Worm (Caenorhabditis elegans) whole organism, mixed stage, embryonic: ENCODE measurements around the gene Y1A5A.1.

Experiments
- M03D4.4 ChIP-seq: sonication (generic microtip); optimal IDR thresholded peaks from 2 replicates; lab custom pipeline; 2017; ENCODE audit warnings: mild to moderate bottlenecking, missing genetic modification characterization, missing compliant biosample characterization
- bed-3 ChIP-seq: fragments of 200-800 bp; sonication (Bioruptor generic); optimal IDR thresholded peaks from 3 replicates; lab custom pipeline; 2018; ENCODE audit warnings: mild to moderate bottlenecking, missing genetic modification characterization, moderate library complexity, missing compliant biosample characterization
- blmp-1 ChIP-seq: fragments of 150-350 bp; optimal IDR thresholded peaks from 2 replicates; lab custom pipeline; 2014; ENCODE audit warnings: missing biosample characterization, missing genetic modification characterization
- ceh-39 ChIP-seq: fragments of 150-350 bp; optimal IDR thresholded peaks from 2 replicates; lab custom pipeline; 2014; ENCODE audit warnings: missing biosample characterization, missing genetic modification characterization
- ceh-83 ChIP-seq: fragments of 200-800 bp; sonication (Bioruptor generic); optimal IDR thresholded peaks from 2 replicates; lab custom pipeline; 2018; ENCODE audit warnings: mild to moderate bottlenecking, missing genetic modification characterization, missing compliant biosample characterization
- ces-1 ChIP-seq: fragments of 150-350 bp; optimal IDR thresholded peaks from 2 replicates; lab custom pipeline; 2014; ENCODE audit warnings: missing biosample characterization, missing genetic modification reagents, missing genetic modification characterization
- cnd-1 ChIP-seq: fragments of 200-800 bp; sonication (Bioruptor generic); optimal IDR thresholded peaks from 2 replicates; lab custom pipeline; 2018; ENCODE audit warnings: mild to moderate bottlenecking, missing genetic modification characterization, missing compliant biosample characterization
- drap-1 ChIP-seq: fragments of 200-800 bp; sonication (Bioruptor generic); optimal IDR thresholded peaks from 3 replicates; lab custom pipeline; 2018; ENCODE audit warnings: mild to moderate bottlenecking, missing genetic modification characterization, missing compliant biosample characterization
- elt-1 ChIP-seq: sonication (generic microtip); optimal IDR thresholded peaks from 2 replicates; lab custom pipeline; 2017; ENCODE audit warnings: missing genetic modification characterization, mild to moderate bottlenecking, missing compliant biosample characterization, antibody characterized with exemption, moderate library complexity, borderline replicate concordance; ENCODE audit not compliant: insufficient read depth
- flh-1 ChIP-seq: fragments of 200-800 bp; sonication (Bioruptor generic); optimal IDR thresholded peaks from 2 replicates; lab custom pipeline; 2018; ENCODE audit warnings: mild to moderate bottlenecking, missing genetic modification characterization, moderate library complexity, missing compliant biosample characterization
- hlh-1 ChIP-seq: fragments of 150-350 bp; optimal IDR thresholded peaks from 2 replicates; lab custom pipeline; 2014; ENCODE audit warnings: missing biosample characterization, missing genetic modification reagents, missing genetic modification characterization
- lin-32 ChIP-seq: fragments of 200-800 bp; sonication (Bioruptor generic); optimal IDR thresholded peaks from 2 replicates; lab custom pipeline; 2018; ENCODE audit warnings: mild to moderate bottlenecking, missing genetic modification characterization, missing compliant biosample characterization
- lsy-2 ChIP-seq: fragments of 150-350 bp; optimal IDR thresholded peaks from 2 replicates; lab custom pipeline; 2014; ENCODE audit warnings: missing biosample characterization, missing genetic modification characterization
- mab-5 ChIP-seq: fragments of 150-350 bp; optimal IDR thresholded peaks from 2 replicates; lab custom pipeline; 2014; ENCODE audit warnings: missing biosample characterization, missing genetic modification characterization
- mep-1 ChIP-seq: fragments of 150-350 bp; optimal IDR thresholded peaks from 2 replicates; lab custom pipeline; 2017; ENCODE audit warnings: missing biosample characterization, missing genetic modification reagents, missing genetic modification characterization, inconsistent platforms
- mls-2 ChIP-seq: sonication (generic microtip); optimal IDR thresholded peaks from 2 replicates; lab custom pipeline; 2016; ENCODE audit warnings: mild to moderate bottlenecking, missing genetic modification characterization, moderate library complexity, missing compliant biosample characterization
- nhr-12 ChIP-seq: fragments of 150-350 bp; optimal IDR thresholded peaks from 2 replicates; lab custom pipeline; 2014; ENCODE audit warnings: missing biosample characterization, missing genetic modification characterization
- nhr-2 ChIP-seq: fragments of 150-350 bp; optimal IDR thresholded peaks from 2 replicates; lab custom pipeline; 2014; ENCODE audit warnings: missing biosample characterization, missing genetic modification characterization
- nhr-237 ChIP-seq: fragments of 150-350 bp; optimal IDR thresholded peaks from 2 replicates; lab custom pipeline; 2014; ENCODE audit warnings: missing biosample characterization, missing genetic modification characterization
- nhr-76 ChIP-seq: sonication (generic microtip); optimal IDR thresholded peaks from 2 replicates; lab custom pipeline; 2017; ENCODE audit warnings: missing biosample characterization, missing genetic modification characterization
- pha-4 ChIP-seq: fragments of 150-350 bp; optimal IDR thresholded peaks from 2 replicates; lab custom pipeline; 2018; ENCODE audit warnings: missing biosample characterization, missing genetic modification reagents, missing genetic modification characterization
- sem-2 ChIP-seq: fragments of 200-800 bp; sonication (Bioruptor generic); optimal IDR thresholded peaks from 2 replicates; lab custom pipeline; 2018; ENCODE audit warnings: mild to moderate bottlenecking, missing genetic modification characterization, missing compliant biosample characterization
- snpc-4 ChIP-seq: fragments of 150-350 bp; optimal IDR thresholded peaks from 2 replicates; lab custom pipeline; 2014; ENCODE audit warnings: missing biosample characterization, missing genetic modification characterization
- sptf-1 ChIP-seq: sonication (generic microtip); optimal IDR thresholded peaks from 2 replicates; lab custom pipeline; 2017; ENCODE audit warnings: mild to moderate bottlenecking, missing genetic modification characterization, moderate library complexity, missing compliant biosample characterization
- tbx-8 ChIP-seq: fragments of 200-800 bp; sonication (Bioruptor generic); optimal IDR thresholded peaks from 2 replicates; lab custom pipeline; 2018; ENCODE audit warnings: mild to moderate bottlenecking, missing genetic modification characterization, moderate library complexity, missing compliant biosample characterization
- unc-39 ChIP-seq: fragments of 150-350 bp; optimal IDR thresholded peaks from 2 replicates; lab custom pipeline; 2014; ENCODE audit warnings: missing biosample characterization, missing genetic modification characterization
- unc-62 ChIP-seq: fragments of 150-350 bp; optimal IDR thresholded peaks from 2 replicates; lab custom pipeline; 2014; ENCODE audit warnings: missing biosample characterization, missing genetic modification reagents, missing genetic modification characterization
- zip-8 ChIP-seq: fragments of 150-350 bp; optimal IDR thresholded peaks from 2 replicates; lab custom pipeline; 2014; ENCODE audit warnings: missing biosample characterization, missing genetic modification characterization
- ztf-11 ChIP-seq: fragments of 150-350 bp; optimal IDR thresholded peaks from 2 replicates; lab custom pipeline; 2014; ENCODE audit warnings: missing biosample characterization, missing genetic modification characterization

Gene Y1A5A.1

DNA sequence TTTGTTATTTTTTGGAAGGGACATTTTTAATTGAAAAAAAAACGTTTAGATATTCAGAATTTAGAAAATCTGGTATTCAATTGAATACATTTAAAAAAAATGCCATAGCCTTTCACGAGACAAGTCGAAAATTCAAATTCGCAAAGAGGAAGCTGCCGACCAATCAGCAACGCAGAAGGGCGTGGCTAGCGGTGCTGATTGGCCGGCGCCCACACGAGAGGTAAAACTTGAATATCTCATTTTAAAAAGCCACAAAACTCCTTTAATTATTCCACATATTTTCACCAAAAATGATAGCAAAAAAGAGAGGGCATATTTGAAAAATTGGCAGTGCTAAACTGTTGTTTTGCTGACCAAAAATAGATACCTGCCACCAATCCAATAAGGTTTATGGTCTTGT, 12.0 kb downstream of the Y1A5A.1 start:
- TF ChIP-seq drap-1 (no peak), unc-62 (GFP tag; lab: Kevin White, UChicago) (no peak), M03D4.4 (tag; lab: Kevin White, UChicago) (no peak), bed-3 (GFP tag; lab: Kevin White, UChicago) (no peak), nhr-237 (tag; lab: Kevin White, UChicago) (no peak), blmp-1 (tag; lab: Kevin White, UChicago) (no peak), ces-1 (GFP tag; lab: Kevin White, UChicago) (no peak), unc-39 (tag; lab: Kevin White, UChicago) (no peak), mep-1 (tag; lab: Kevin White, UChicago) (no peak), tbx-8 (GFP tag; lab: Kevin White, UChicago) (no peak)
- TF ChIP-seq, all 35 proteins: peak for 0

- no peak for TF ChIP-seq lsy-2 (tag; lab: Kevin White, UChicago)
- no peak for TF ChIP-seq ztf-11 (tag; lab: Kevin White, UChicago)
Measured at ce11 chrIII:3972687-3973086, 13.8 kb downstream of the Y1A5A.1 start, which contains the start of gene R10E9.4. Gene R10E9.4, minus strand, starts transcription at chrIII:3972787.

- TF ChIP-seq ces-1 (GFP tag; lab: Kevin White, UChicago) (peak; percentile 97), elt-1 (no peak)
Measured at ce11 chrIII:3970395-3970794, 16.1 kb downstream of the Y1A5A.1 start.

ce11 chrIII:3969133-3969532, 17.3 kb downstream of the Y1A5A.1 start:
- TF ChIP-seq unc-39 (tag; lab: Kevin White, UChicago) (no peak), nhr-76 (tag; lab: Kevin White, UChicago) (no peak), hlh-1 (tag; lab: Kevin White, UChicago) (no peak), ceh-39 (no peak), lin-32 (GFP tag; lab: Kevin White, UChicago) (no peak), zip-8 (tag; lab: Kevin White, UChicago) (no peak), mab-5 (tag; lab: Kevin White, UChicago) (no peak), mls-2 (tag; lab: Kevin White, UChicago) (no peak), elt-1 (no peak), pha-4 (tag; lab: Kevin White, UChicago) (no peak)

DNA sequence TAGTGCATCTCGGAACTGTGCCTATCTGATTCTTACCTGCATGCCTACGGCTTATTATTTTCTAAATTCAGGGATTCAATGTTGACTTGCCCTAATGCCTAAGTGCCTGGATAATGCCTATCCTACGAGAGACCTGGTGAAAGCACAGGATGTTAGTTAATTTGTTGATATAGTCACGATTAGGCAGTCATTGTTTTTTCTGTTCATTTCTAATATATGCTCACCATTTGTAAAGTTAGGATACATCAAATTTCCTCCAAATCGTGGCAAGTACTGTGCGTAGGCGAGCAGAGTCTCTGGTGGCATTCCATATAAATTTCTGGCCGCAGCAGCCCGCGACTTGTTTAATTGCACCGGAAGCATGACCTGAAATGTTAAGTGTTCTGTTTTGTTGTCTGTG, 20.3 kb downstream of the Y1A5A.1 start:
- no peak for TF ChIP-seq sptf-1 (tag; lab: Kevin White, UChicago)
- TF ChIP-seq zip-8 (tag; lab: Kevin White, UChicago), result no peak
- TF ChIP-seq unc-62 (GFP tag; lab: Kevin White, UChicago), result no peak
- no peak for TF ChIP-seq ceh-39
- no peak for TF ChIP-seq lin-32 (GFP tag; lab: Kevin White, UChicago)
- no peak for TF ChIP-seq nhr-2
- no peak for TF ChIP-seq mep-1 (tag; lab: Kevin White, UChicago)
- no peak for TF ChIP-seq nhr-12

- TF ChIP-seq elt-1 (no peak), bed-3 (GFP tag; lab: Kevin White, UChicago) (no peak), pha-4 (tag; lab: Kevin White, UChicago) (no peak), unc-62 (GFP tag; lab: Kevin White, UChicago) (no peak), lin-32 (GFP tag; lab: Kevin White, UChicago) (no peak), tbx-8 (GFP tag; lab: Kevin White, UChicago) (no peak)
Measured at ce11 chrIII:3964237-3964636, 22.2 kb downstream of the Y1A5A.1 start, which contains the start of gene R10E9.2. Gene R10E9.2, minus strand, starts transcription at chrIII:3964337.

- no peak for TF ChIP-seq bed-3 (GFP tag; lab: Kevin White, UChicago)
- no peak for TF ChIP-seq nhr-12
- no peak for TF ChIP-seq flh-1 (GFP tag; lab: Kevin White, UChicago)
- no peak for TF ChIP-seq sem-2 (GFP tag; lab: Kevin White, UChicago)
- TF ChIP-seq nhr-237 (tag; lab: Kevin White, UChicago), result no peak
- no peak for TF ChIP-seq ces-1 (GFP tag; lab: Kevin White, UChicago)
- TF ChIP-seq tbx-8 (GFP tag; lab: Kevin White, UChicago), result no peak
- TF ChIP-seq mep-1 (tag; lab: Kevin White, UChicago), result no peak
- no peak for TF ChIP-seq mab-5 (tag; lab: Kevin White, UChicago)
- no peak for TF ChIP-seq unc-62 (GFP tag; lab: Kevin White, UChicago)
- TF ChIP-seq ztf-11 (tag; lab: Kevin White, UChicago), result no peak
- no peak for TF ChIP-seq snpc-4 (tag; lab: Kevin White, UChicago)
- no peak for TF ChIP-seq nhr-76 (tag; lab: Kevin White, UChicago)
- no peak for TF ChIP-seq ceh-83 (GFP tag; lab: Kevin White, UChicago)
- TF ChIP-seq cnd-1 (tag; lab: Kevin White, UChicago), result no peak
- TF ChIP-seq zip-8 (tag; lab: Kevin White, UChicago), result no peak
- TF ChIP-seq M03D4.4 (tag; lab: Kevin White, UChicago), result no peak
Measured at ce11 chrIII:3959987-3960386, 26.5 kb downstream of the Y1A5A.1 start, which contains the start of gene R10E9.3. Gene R10E9.3, plus strand, starts transcription at chrIII:3960221.
